Comparison of ENCODE assay signal across 7 fruit fly cellular contexts in genomic region chr3R:29772090-29772794, dm6.
TF ChIP-seq lines count a peak whose summit lies in the region.

No protein-coding gene starts in this region.

- no peak for TF ChIP-seq CTCF in whole organism, embryonic (GFP tag; optimal IDR thresholded peaks at IDR 0.05; lab: Kevin White, UChicago)

TF ChIP-seq in Kc167, 6 proteins besides CTCF, POLR2A, EP300 and RAD21:
- TF ChIP-seq psq (optimal IDR thresholded peaks at IDR 0.05; lab: Kevin White, UChicago) (peak; percentile 99), ttk (optimal IDR thresholded peaks at IDR 0.05; lab: Kevin White, UChicago) (no peak)

TF ChIP-seq in whole organism, 6 proteins besides CTCF, POLR2A, EP300 and RAD21:
- TF ChIP-seq usp (GFP tag; optimal IDR thresholded peaks at IDR 0.05; lab: Kevin White, UChicago) (no peak), EcR (GFP tag; optimal IDR thresholded peaks at IDR 0.05; lab: Kevin White, UChicago) (no peak), psq (optimal IDR thresholded peaks at IDR 0.05; lab: Kevin White, UChicago) (peak; percentile 56), CG8478 (optimal IDR thresholded peaks at IDR 0.05; lab: Kevin White, UChicago) (no peak), pan (optimal IDR thresholded peaks at IDR 0.05; lab: Kevin White, UChicago) (no peak), Dll (optimal IDR thresholded peaks at IDR 0.05; lab: Kevin White, UChicago) (peak; percentile 83)

TF ChIP-seq in whole organism, adult, 20 proteins besides CTCF, POLR2A, EP300 and RAD21:
- peak in 1 of 2 experiments; percentile 89 for TF ChIP-seq cnc (optimal IDR thresholded peaks at IDR 0.05; lab: Kevin White, UChicago)
- peak; percentile 50 for TF ChIP-seq CG7045 (GFP tag; optimal IDR thresholded peaks at IDR 0.05; lab: Kevin White, UChicago)
- TF ChIP-seq tj (GFP tag; optimal IDR thresholded peaks at IDR 0.05; lab: Kevin White, UChicago) = peak; percentile 16
- TF ChIP-seq bab1 (GFP tag; optimal IDR thresholded peaks at IDR 0.05; lab: Kevin White, UChicago) = no peak
- TF ChIP-seq Clk (GFP tag; optimal IDR thresholded peaks at IDR 0.05; lab: Kevin White, UChicago) = no peak
- TF ChIP-seq CG5204 (GFP tag; optimal IDR thresholded peaks at IDR 0.05; lab: Kevin White, UChicago) = peak; percentile 36
- TF ChIP-seq pad (GFP tag; optimal IDR thresholded peaks at IDR 0.05; lab: Kevin White, UChicago) = peak; percentile 46
- peak; percentile 5 for TF ChIP-seq ovo (GFP tag; optimal IDR thresholded peaks at IDR 0.05; lab: Kevin White, UChicago)
- no peak for TF ChIP-seq cic (GFP tag; optimal IDR thresholded peaks at IDR 0.05; lab: Kevin White, UChicago)
- peak; percentile 29 for TF ChIP-seq CG11617 (GFP tag; optimal IDR thresholded peaks at IDR 0.05; lab: Kevin White, UChicago)
- no peak for TF ChIP-seq CG1620 (GFP tag; optimal IDR thresholded peaks at IDR 0.05; lab: Kevin White, UChicago)
- TF ChIP-seq Hr96 (GFP tag; optimal IDR thresholded peaks at IDR 0.05; lab: Kevin White, UChicago) = peak; percentile 59
- TF ChIP-seq toe (GFP tag; optimal IDR thresholded peaks at IDR 0.05; lab: Kevin White, UChicago) = peak; percentile 19
- TF ChIP-seq Crg-1 (GFP tag; optimal IDR thresholded peaks at IDR 0.05; lab: Kevin White, UChicago) = no peak

TF ChIP-seq in whole organism, embryonic, 481 proteins besides CTCF, POLR2A, EP300 and RAD21 (continues in another document):
- no peak for TF ChIP-seq grn (GFP tag; optimal IDR thresholded peaks at IDR 0.05; lab: Kevin White, UChicago)
- TF ChIP-seq Opbp (GFP tag; IDR thresholded peaks at IDR 0.05; lab: Robert Waterston, UW; ENCODE audit: partially characterized antibody) = no peak
- peak; percentile 9; the same call in 1 of the 2 replicates for TF ChIP-seq nerfin-2 (GFP tag; IDR thresholded peaks at IDR 0.05; lab: Robert Waterston, UW; ENCODE audit: partially characterized antibody)
- no peak for TF ChIP-seq CG15073 (GFP tag; optimal IDR thresholded peaks at IDR 0.05; lab: Kevin White, UChicago)
- TF ChIP-seq Dip2 (GFP tag; IDR thresholded peaks at IDR 0.05; lab: Robert Waterston, UW) = no peak
- 0 out of 3 replicates have a peak, but pooled peaks have one; percentile 21 for TF ChIP-seq vnd (GFP tag; IDR thresholded peaks at IDR 0.05; lab: Robert Waterston, UW; ENCODE audit: partially characterized antibody)
- TF ChIP-seq stwl (tag; optimal IDR thresholded peaks at IDR 0.05; lab: Kevin White, UChicago) = no peak
- no peak for TF ChIP-seq ap (GFP tag; IDR thresholded peaks at IDR 0.05; lab: Robert Waterston, UW)
- no peak for TF ChIP-seq tup (GFP tag; optimal IDR thresholded peaks at IDR 0.05; lab: Kevin White, UChicago)
- TF ChIP-seq prd (optimal IDR thresholded peaks at IDR 0.05; lab: Kevin White, UChicago) = no peak
- TF ChIP-seq prd (GFP tag; IDR thresholded peaks at IDR 0.05; lab: Robert Waterston, UW) = peak; percentile 51; the same call in 2 of the 3 replicates
- TF ChIP-seq CG10267 (tag; optimal IDR thresholded peaks at IDR 0.05; lab: Kevin White, UChicago) = peak; percentile 27
- no peak for TF ChIP-seq Nf-YC (tag; optimal IDR thresholded peaks at IDR 0.05; lab: Kevin White, UChicago)
- peak; percentile 61 for TF ChIP-seq CG14710 (tag; optimal IDR thresholded peaks at IDR 0.05; lab: Kevin White, UChicago)
- peak; percentile 64 for TF ChIP-seq CG30403 (GFP tag; optimal IDR thresholded peaks at IDR 0.05; lab: Kevin White, UChicago)
- TF ChIP-seq CG6813 (GFP tag; optimal IDR thresholded peaks at IDR 0.05; lab: Kevin White, UChicago) = no peak
- TF ChIP-seq PHDP (tag; optimal IDR thresholded peaks at IDR 0.05; lab: Kevin White, UChicago) = no peak

TF ChIP-seq in whole organism, prepupa, 60 proteins besides CTCF, POLR2A, EP300 and RAD21 (continues in another document):
- TF ChIP-seq CG6854 (GFP tag; optimal IDR thresholded peaks at IDR 0.05; lab: Kevin White, UChicago) (no peak), CG8119 (GFP tag; IDR thresholded peaks at IDR 0.05; lab: Robert Waterston, UW) (no peak), fkh (GFP tag; optimal IDR thresholded peaks at IDR 0.05; lab: Kevin White, UChicago) (no peak), CG6792 (GFP tag; optimal IDR thresholded peaks at IDR 0.05; lab: Kevin White, UChicago) (peak; percentile 30), ss (GFP tag; optimal IDR thresholded peaks at IDR 0.05; lab: Kevin White, UChicago) (no peak), CG34406 (GFP tag; optimal IDR thresholded peaks at IDR 0.05; lab: Kevin White, UChicago) (peak; percentile 30), Smox (GFP tag; optimal IDR thresholded peaks at IDR 0.05; lab: Kevin White, UChicago) (peak; percentile 36), Hr38 (GFP tag; optimal IDR thresholded peaks at IDR 0.05; lab: Kevin White, UChicago) (no peak), Sox15 (GFP tag; optimal IDR thresholded peaks at IDR 0.05; lab: Kevin White, UChicago) (no peak), CG16779 (tag; optimal IDR thresholded peaks at IDR 0.05; lab: Kevin White, UChicago) (no peak), CG11762 (GFP tag; optimal IDR thresholded peaks at IDR 0.05; lab: Kevin White, UChicago; ENCODE audit: insufficient read depth) (no peak), net (GFP tag; optimal IDR thresholded peaks at IDR 0.05; lab: Kevin White, UChicago) (no peak), CG3919 (GFP tag; optimal IDR thresholded peaks at IDR 0.05; lab: Kevin White, UChicago) (peak; percentile 24), svp (GFP tag; lab: Kevin White, UChicago) (peak; percentile 71), achi (GFP tag; optimal IDR thresholded peaks at IDR 0.05; lab: Kevin White, UChicago) (peak; percentile 69), Met (GFP tag; optimal IDR thresholded peaks at IDR 0.05; lab: Kevin White, UChicago) (peak; percentile 57), Eip75B (GFP tag; optimal IDR thresholded peaks at IDR 0.05; lab: Kevin White, UChicago) (peak; percentile 18), CG4318 (GFP tag; optimal IDR thresholded peaks at IDR 0.05; lab: Kevin White, UChicago) (peak; percentile 48), CG7368 (GFP tag; optimal IDR thresholded peaks at IDR 0.05; lab: Kevin White, UChicago) (no peak)

TF ChIP-seq in whole organism, pupa, 21 proteins besides CTCF, POLR2A, EP300 and RAD21:
- peak; percentile 32 for TF ChIP-seq CG8301 (tag; optimal IDR thresholded peaks at IDR 0.05; lab: Kevin White, UChicago)
- TF ChIP-seq Ets98B (GFP tag; IDR thresholded peaks at IDR 0.05; lab: Robert Waterston, UW) = 0 out of 2 replicates have a peak, but pooled peaks have one; percentile 37
- no peak for TF ChIP-seq Pif1A (GFP tag; optimal IDR thresholded peaks at IDR 0.05; lab: Kevin White, UChicago)
- no peak for TF ChIP-seq CG12605 (GFP tag; IDR thresholded peaks at IDR 0.05; lab: Robert Waterston, UW)
- TF ChIP-seq D1 (tag; optimal IDR thresholded peaks at IDR 0.05; lab: Kevin White, UChicago) = no peak
- peak; percentile 73 for TF ChIP-seq CG14655 (GFP tag; optimal IDR thresholded peaks at IDR 0.05; lab: Kevin White, UChicago)
- TF ChIP-seq CG15710 (tag; optimal IDR thresholded peaks at IDR 0.05; lab: Kevin White, UChicago) = peak; percentile 13
- peak; percentile 35; the same call in 1 of the 3 replicates for TF ChIP-seq CG4496 (GFP tag; IDR thresholded peaks at IDR 0.05; lab: Robert Waterston, UW)
- TF ChIP-seq CG13204 (GFP tag; optimal IDR thresholded peaks at IDR 0.05; lab: Kevin White, UChicago) = no peak
- TF ChIP-seq Snoo (tag; optimal IDR thresholded peaks at IDR 0.05; lab: Kevin White, UChicago) = peak; percentile 23
- peak; percentile 32 for TF ChIP-seq CG9948 (tag; optimal IDR thresholded peaks at IDR 0.05; lab: Kevin White, UChicago)
- TF ChIP-seq CG8159 (tag; optimal IDR thresholded peaks at IDR 0.05; lab: Kevin White, UChicago) = peak; percentile 67
- TF ChIP-seq CG10348 (GFP tag; IDR thresholded peaks at IDR 0.05; lab: Robert Waterston, UW) = no peak
TF ChIP-seq in whole organism, pupa: peak in this region for 8.

TF ChIP-seq in whole organism, wandering third instar larva, 38 proteins besides CTCF, POLR2A, EP300 and RAD21 (continues in another document):
- TF ChIP-seq dsf (GFP tag; optimal IDR thresholded peaks at IDR 0.05; lab: Kevin White, UChicago; ENCODE audit: borderline replicate concordance) (no peak), h (GFP tag; optimal IDR thresholded peaks at IDR 0.05; lab: Kevin White, UChicago) (no peak), brk (GFP tag; optimal IDR thresholded peaks at IDR 0.05; lab: Kevin White, UChicago) (no peak), OdsH (GFP tag; optimal IDR thresholded peaks at IDR 0.05; lab: Kevin White, UChicago) (no peak), fru (GFP tag; optimal IDR thresholded peaks at IDR 0.05; lab: Kevin White, UChicago) (peak; percentile 7), dmrt93B (GFP tag; optimal IDR thresholded peaks at IDR 0.05; lab: Kevin White, UChicago) (peak; percentile 70), usp (GFP tag; optimal IDR thresholded peaks at IDR 0.05; lab: Kevin White, UChicago) (no peak), psq (GFP tag; optimal IDR thresholded peaks at IDR 0.05; lab: Kevin White, UChicago) (peak; percentile 94), GATAd (GFP tag; optimal IDR thresholded peaks at IDR 0.05; lab: Kevin White, UChicago) (no peak), foxo (GFP tag; optimal IDR thresholded peaks at IDR 0.05; lab: Kevin White, UChicago) (peak in 1 of 2 experiments; percentile 27), pan (optimal IDR thresholded peaks at IDR 0.05; lab: Kevin White, UChicago) (no peak), N (GFP tag; optimal IDR thresholded peaks at IDR 0.05; lab: Kevin White, UChicago) (no peak), lola (GFP tag; optimal IDR thresholded peaks at IDR 0.05; lab: Kevin White, UChicago) (no peak), sage (GFP tag; optimal IDR thresholded peaks at IDR 0.05; lab: Kevin White, UChicago) (no peak), HLH106 (tag; optimal IDR thresholded peaks at IDR 0.05; lab: Kevin White, UChicago) (peak; percentile 63), Mio (GFP tag; optimal IDR thresholded peaks at IDR 0.05; lab: Kevin White, UChicago) (no peak), CG32264 (GFP tag; optimal IDR thresholded peaks at IDR 0.05; lab: Kevin White, UChicago) (no peak), jim (GFP tag; optimal IDR thresholded peaks at IDR 0.05; lab: Kevin White, UChicago) (no peak), Jra (GFP tag; optimal IDR thresholded peaks at IDR 0.05; lab: Kevin White, UChicago) (no peak), Hr78 (GFP tag; optimal IDR thresholded peaks at IDR 0.05; lab: Kevin White, UChicago) (no peak), woc (GFP tag; optimal IDR thresholded peaks at IDR 0.05; lab: Kevin White, UChicago) (peak; percentile 72), tai (GFP tag; optimal IDR thresholded peaks at IDR 0.05; lab: Kevin White, UChicago) (peak; percentile 36), Sp1 (GFP tag; optimal IDR thresholded peaks at IDR 0.05; lab: Kevin White, UChicago) (no peak), CG9705 (GFP tag; optimal IDR thresholded peaks at IDR 0.05; lab: Kevin White, UChicago) (peak; percentile 47), sv (GFP tag; optimal IDR thresholded peaks at IDR 0.05; lab: Kevin White, UChicago) (no peak), Dfd (GFP tag; optimal IDR thresholded peaks at IDR 0.05; lab: Kevin White, UChicago) (no peak), Vsx2 (GFP tag; optimal IDR thresholded peaks at IDR 0.05; lab: Kevin White, UChicago; ENCODE audit: partially characterized antibody) (peak; percentile 32), Rel (GFP tag; optimal IDR thresholded peaks at IDR 0.05; lab: Kevin White, UChicago) (no peak), Rel (tag; optimal IDR thresholded peaks at IDR 0.05; lab: Kevin White, UChicago) (no peak)
